Worm (Caenorhabditis elegans): ENCODE data around the gene irld-24.
"Not testable (repeated sequence)": the region's sequence is repeated elsewhere in the genome, so short reads cannot be mapped to it uniquely, and the experiment has no call there.

Gene irld-24

DNA sequence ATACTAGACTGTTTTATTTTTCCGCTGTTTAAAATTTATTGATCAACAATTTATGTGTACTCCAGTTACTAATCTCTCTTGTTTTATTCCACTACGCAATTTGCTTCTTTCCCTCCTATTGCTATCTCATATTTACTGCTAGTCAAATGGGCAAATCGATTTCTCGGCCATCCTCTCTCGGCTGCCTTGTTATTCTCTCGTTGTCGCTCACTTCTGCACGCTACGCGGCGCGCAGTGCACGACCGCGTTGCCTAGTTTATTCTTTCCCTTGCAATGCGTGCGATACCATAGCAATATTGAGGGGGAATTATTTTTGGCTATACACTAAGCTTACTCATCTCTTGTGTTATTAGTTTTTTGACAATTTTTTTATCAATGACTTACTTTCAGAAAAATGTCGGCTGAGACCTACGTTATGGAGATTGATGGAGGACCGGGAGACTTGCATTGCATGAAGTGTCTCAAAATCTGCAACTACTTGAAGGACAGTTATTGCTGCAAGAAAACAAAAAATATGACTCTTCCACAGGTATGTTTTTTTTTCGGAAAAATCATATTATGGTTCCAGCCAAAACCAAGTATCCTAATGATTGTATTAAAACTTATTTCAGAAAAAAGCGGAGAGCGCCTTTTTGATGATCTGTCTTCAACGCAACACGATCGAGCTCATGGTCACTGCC lies 8.8 kb upstream of the irld-24 start, which contains the start of gene F48F7.6:
F48F7.6 (plus strand) TSS at position 391 of the 680 bp plus-strand sequence.
- TF ChIP-seq mep-1 (tag; optimal IDR thresholded peaks at IDR 0.05): peak; percentile 58
- no peak for TF ChIP-seq nhr-28 (tag; optimal IDR thresholded peaks at IDR 0.05)
- TF ChIP-seq nhr-237 (tag; optimal IDR thresholded peaks at IDR 0.05): peak; percentile 42
- peak; percentile 31 for TF ChIP-seq drap-1 (GFP tag; optimal IDR thresholded peaks at IDR 0.05)
- no peak for TF ChIP-seq nhr-2 (tag; optimal IDR thresholded peaks at IDR 0.05)
- no peak for TF ChIP-seq ceh-83 (GFP tag; optimal IDR thresholded peaks at IDR 0.05)
- TF ChIP-seq hlh-1 (tag; optimal IDR thresholded peaks at IDR 0.05): peak; percentile 40
- peak; percentile 12 for TF ChIP-seq unc-120 (tag; optimal IDR thresholded peaks at IDR 0.05; ENCODE audit: poor library complexity, severe bottlenecking)
- peak; percentile 42 for TF ChIP-seq pha-4 (tag; optimal IDR thresholded peaks at IDR 0.05)
- TF ChIP-seq ceh-39 (tag; optimal IDR thresholded peaks at IDR 0.05): peak; percentile 80
- TF ChIP-seq elt-1 (tag; optimal IDR thresholded peaks at IDR 0.05; ENCODE audit: borderline replicate concordance, insufficient read depth): no peak
- peak; percentile 28 for TF ChIP-seq unc-62 (GFP tag; optimal IDR thresholded peaks at IDR 0.05)
- TF ChIP-seq sptf-1 (tag; optimal IDR thresholded peaks at IDR 0.05): peak; percentile 38
- peak; percentile 74 for TF ChIP-seq ham-2 (GFP tag; optimal IDR thresholded peaks at IDR 0.05)
- peak; percentile 67 for TF ChIP-seq ces-1 (GFP tag; optimal IDR thresholded peaks at IDR 0.05)
- TF ChIP-seq blmp-1 (tag; optimal IDR thresholded peaks at IDR 0.05): no peak
- TF ChIP-seq M03D4.4 (tag; optimal IDR thresholded peaks at IDR 0.05): peak; percentile 6

DNA sequence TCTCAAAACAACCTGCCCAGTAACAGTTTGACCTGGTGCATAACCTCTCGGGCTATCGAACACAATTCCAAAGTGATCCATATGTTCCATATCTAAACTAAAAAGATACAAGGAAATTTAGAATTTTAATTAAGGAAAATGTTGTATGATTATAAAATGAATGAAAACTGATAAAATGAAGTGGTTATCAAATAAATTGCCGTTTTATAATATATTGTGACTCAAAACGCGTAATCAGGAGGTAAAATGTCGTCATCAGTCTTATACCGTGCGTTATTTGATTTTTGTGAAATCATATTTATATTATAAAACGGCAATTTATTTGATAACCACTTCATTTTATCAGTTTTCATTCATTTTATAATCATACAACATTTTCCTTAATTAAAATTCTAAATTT lies 6.0 kb upstream of the irld-24 start, which contains the start of gene arrd-24:
arrd-24 (minus strand) TSS at position 101 of the 400 bp plus-strand sequence.
- TF ChIP-seq cnd-1, ztf-11, hlh-1 (tag; optimal IDR thresholded peaks at IDR 0.05): not testable (repeated sequence)

DNA sequence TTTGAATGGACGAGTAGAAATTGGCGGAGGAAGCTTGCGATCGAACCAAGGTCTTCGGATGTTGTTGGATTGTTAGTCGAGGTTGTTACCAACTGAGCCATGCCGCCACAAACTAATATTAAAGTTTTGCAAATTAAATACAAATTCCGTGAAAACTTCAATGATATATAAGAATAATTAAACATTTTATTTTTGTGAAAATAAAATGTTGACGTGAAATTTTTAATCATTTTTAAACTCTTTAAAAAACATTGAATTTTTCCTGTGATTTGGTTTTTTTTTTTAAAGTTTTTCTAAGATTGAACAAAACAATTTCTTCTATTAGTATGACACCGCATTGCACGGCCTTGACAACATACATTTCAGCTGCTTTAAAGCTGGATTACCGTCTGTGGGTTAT lies 4.3 kb downstream of the irld-24 start, which contains the start of gene C31E10.11:
C31E10.11 (minus strand) TSS at position 101 of the 400 bp plus-strand sequence.
- no peak for TF ChIP-seq nhr-12 (tag; optimal IDR thresholded peaks at IDR 0.05)
- TF ChIP-seq tbx-8 (GFP tag; optimal IDR thresholded peaks at IDR 0.05): no peak
- no peak for TF ChIP-seq lin-32 (GFP tag; optimal IDR thresholded peaks at IDR 0.05)
- no peak for TF ChIP-seq nhr-76 (tag; optimal IDR thresholded peaks at IDR 0.05)
- no peak for TF ChIP-seq drap-1 (GFP tag; optimal IDR thresholded peaks at IDR 0.05)
- TF ChIP-seq M03D4.4 (tag; optimal IDR thresholded peaks at IDR 0.05): no peak

DNA sequence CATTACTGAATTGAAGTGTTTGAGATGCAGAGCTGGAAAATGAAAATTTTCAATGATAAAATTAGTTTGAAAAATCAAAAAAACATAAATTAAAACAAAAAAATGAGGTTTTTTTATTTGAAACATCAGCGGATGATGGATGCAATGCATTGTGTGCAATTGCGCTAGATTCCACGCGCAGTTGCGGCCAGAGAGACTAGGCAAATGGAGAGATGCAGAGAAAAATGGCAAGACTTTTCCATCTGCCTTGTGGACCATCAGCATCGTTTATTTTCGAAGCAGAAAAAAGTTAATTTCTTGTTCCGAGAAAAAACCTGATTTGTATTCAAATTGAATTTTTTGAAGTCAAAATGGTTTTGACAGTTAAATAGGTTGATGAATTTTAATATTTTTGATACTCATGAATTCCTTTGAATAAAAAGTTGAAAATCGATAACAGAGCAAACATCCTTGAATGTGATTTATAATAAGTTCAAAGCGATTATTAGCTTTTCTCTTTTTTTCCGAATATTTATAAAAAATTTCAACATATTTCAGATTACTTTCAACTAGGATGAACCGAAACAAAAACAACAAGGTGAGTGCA lies 9.5 kb downstream of the irld-24 start, which contains the start of the genes C31E10.5 and C31E10.6:
C31E10.5 (minus strand) TSS at position 32 of the 586 bp plus-strand sequence.
C31E10.6 (plus strand) TSS at position 536 of the 586 bp plus-strand sequence.
- TF ChIP-seq nhr-76 (tag; optimal IDR thresholded peaks at IDR 0.05): no peak
- no peak for TF ChIP-seq ceh-39 (tag; optimal IDR thresholded peaks at IDR 0.05)
- TF ChIP-seq cnd-1 (tag; optimal IDR thresholded peaks at IDR 0.05): peak; percentile 1
- TF ChIP-seq drap-1 (GFP tag; optimal IDR thresholded peaks at IDR 0.05): no peak
- peak; percentile 48 for TF ChIP-seq nhr-237 (tag; optimal IDR thresholded peaks at IDR 0.05)
- TF ChIP-seq nhr-2 (tag; optimal IDR thresholded peaks at IDR 0.05): no peak
- TF ChIP-seq ceh-43 (GFP tag; optimal IDR thresholded peaks at IDR 0.05): no peak
- TF ChIP-seq lsy-2 (tag; optimal IDR thresholded peaks at IDR 0.05): peak; percentile 50
- TF ChIP-seq unc-39 (tag; optimal IDR thresholded peaks at IDR 0.05): no peak
- TF ChIP-seq snpc-4 (tag; optimal IDR thresholded peaks at IDR 0.05): no peak
- TF ChIP-seq pha-4 (tag; optimal IDR thresholded peaks at IDR 0.05): no peak
- TF ChIP-seq mls-2 (tag; optimal IDR thresholded peaks at IDR 0.05): peak; percentile 23
- peak; percentile 25 for TF ChIP-seq ces-1 (GFP tag; optimal IDR thresholded peaks at IDR 0.05)
- TF ChIP-seq lin-13 (tag; optimal IDR thresholded peaks at IDR 0.05): peak; percentile 39
- TF ChIP-seq mep-1 (tag; optimal IDR thresholded peaks at IDR 0.05): peak; percentile 85
- no peak for TF ChIP-seq unc-62 (GFP tag; optimal IDR thresholded peaks at IDR 0.05)
- no peak for TF ChIP-seq sem-2 (GFP tag; optimal IDR thresholded peaks at IDR 0.05)

Measured in whole organism, mixed stage, embryonic.